Worm (Caenorhabditis elegans) whole organism, late embryonic: ENCODE measurements around the gene ddo-2.

Experiments used
- F13H6.1 ChIP-seq: sonication (generic microtip); optimal IDR thresholded peaks from 2 replicates; lab custom pipeline; 2016; ENCODE audit warnings: missing genetic modification characterization, missing compliant biosample characterization
- T23F11.4 ChIP-seq: fragments of 200-800 bp; sonication (Bioruptor generic); optimal IDR thresholded peaks from 2 replicates; lab custom pipeline; 2018; ENCODE audit warnings: mild to moderate bottlenecking, missing genetic modification characterization, missing compliant biosample characterization
- ama-1 ChIP-seq: fragments of 150-350 bp; optimal IDR thresholded peaks from 2 replicates; lab custom pipeline; 2014
- ceh-19 ChIP-seq: fragments of 200-800 bp; sonication (Bioruptor generic); optimal IDR thresholded peaks from 2 replicates; lab custom pipeline; 2018; ENCODE audit warnings: mild to moderate bottlenecking, missing genetic modification characterization, missing compliant biosample characterization
- ceh-22 ChIP-seq: sonication (generic microtip); optimal IDR thresholded peaks from 2 replicates; lab custom pipeline; 2017; ENCODE audit warnings: missing biosample characterization, missing genetic modification characterization
- ceh-6 ChIP-seq: fragments of 200-800 bp; sonication (Bioruptor generic); optimal IDR thresholded peaks from 2 replicates; lab custom pipeline; 2018; ENCODE audit warnings: mild to moderate bottlenecking, missing genetic modification characterization, missing compliant biosample characterization
- fkh-10 ChIP-seq: fragments of 150-350 bp; optimal IDR thresholded peaks from 2 replicates; lab custom pipeline; 2014; ENCODE audit warnings: missing biosample characterization, missing genetic modification reagents, missing genetic modification characterization
- lin-11 ChIP-seq: fragments of 200-800 bp; sonication (Bioruptor generic); optimal IDR thresholded peaks from 2 replicates; lab custom pipeline; 2018; ENCODE audit warnings: mild to moderate bottlenecking, missing genetic modification characterization, missing compliant biosample characterization
- ztf-16 ChIP-seq: sonication (generic microtip); optimal IDR thresholded peaks from 2 replicates; lab custom pipeline; 2017; ENCODE audit warnings: missing genetic modification characterization, missing compliant biosample characterization

DNA sequence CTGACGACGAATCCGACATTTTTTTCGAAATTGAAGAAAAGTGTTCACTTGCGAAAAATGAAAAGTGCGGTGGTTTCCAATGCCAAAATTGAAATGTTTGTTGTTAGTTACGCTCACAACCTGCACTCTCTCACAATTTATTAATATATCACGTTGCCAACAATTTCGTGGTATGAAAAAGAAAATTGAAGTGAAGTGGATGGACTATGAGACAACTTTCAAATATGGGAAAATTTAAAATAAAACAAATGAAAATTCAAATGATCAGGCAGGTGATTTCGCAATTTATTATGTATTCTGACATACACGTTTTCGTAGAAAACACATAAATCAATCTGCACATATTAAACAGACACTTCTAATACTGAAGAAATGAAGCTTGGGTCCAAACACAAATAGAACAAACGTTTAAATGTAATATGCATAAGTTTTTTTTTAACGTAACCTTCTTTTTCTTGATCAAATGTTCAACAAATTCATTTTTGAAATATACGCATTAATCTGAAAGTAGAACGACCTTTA, 49.4 kb downstream of the ddo-2 start, which contains the start of gene srp-6:
- TF ChIP-seq F13H6.1 (no peak), ztf-16 (tag; lab: Kevin White, UChicago) (no peak), ceh-6 (GFP tag; lab: Kevin White, UChicago) (no peak), lin-11 (tag; lab: Kevin White, UChicago) (no peak), ceh-19 (GFP tag; lab: Kevin White, UChicago) (no peak), fkh-10 (GFP tag; lab: Kevin White, UChicago) (no peak), T23F11.4 (GFP tag; lab: Kevin White, UChicago) (no peak), ceh-22 (tag; lab: Kevin White, UChicago) (no peak), ama-1 (lab: Kevin White, UChicago) (no peak)
